Fruit fly (Drosophila melanogaster) whole organism, embryonic: Measurements from ENCODE around the gene CG32333.

Experiments used
- Awh ChIP-seq: fragments of 200-800 bp; sonication (Bioruptor generic); IDR thresholded peaks from 2 replicates; pipeline ENCODE4, ENCODE4 v1.3.6; 2022; ENCODE audit warnings: missing biosample characterization, missing genetic modification characterization
- CG11723 ChIP-seq: fragments of 200-800 bp; sonication (Bioruptor generic); optimal IDR thresholded peaks from 2 replicates; lab custom pipeline; 2017; ENCODE audit warnings: missing biosample characterization, mild to moderate bottlenecking, missing genetic modification characterization
- CG12155 ChIP-seq: fragments of 200-800 bp; sonication (Bioruptor generic); optimal IDR thresholded peaks from 3 replicates; lab custom pipeline; 2016; ENCODE audit warnings: missing biosample characterization, missing genetic modification characterization
- CG15479 ChIP-seq: fragments of 200-800 bp; sonication (Bioruptor generic); optimal IDR thresholded peaks from 3 replicates; lab custom pipeline; 2019; ENCODE audit warnings: missing biosample characterization, mild to moderate bottlenecking, missing genetic modification characterization, moderate library complexity
- CG17802 ChIP-seq: fragments of 200-800 bp; sonication (Bioruptor generic); optimal IDR thresholded peaks from 2 replicates; lab custom pipeline; 2018; ENCODE audit warnings: missing biosample characterization, mild to moderate bottlenecking, missing genetic modification characterization, moderate library complexity
- CG3407 ChIP-seq: fragments of 200-800 bp; sonication (Bioruptor generic); optimal IDR thresholded peaks from 2 replicates; lab custom pipeline; 2018; ENCODE audit warnings: missing biosample characterization, mild to moderate bottlenecking, missing genetic modification characterization
- CG34224 ChIP-seq: fragments of 200-800 bp; sonication (Bioruptor generic); IDR thresholded peaks from 3 replicates; pipeline ENCODE4 v1.3.6; 2022; ENCODE audit warnings: missing biosample characterization, missing genetic modification characterization; ENCODE audit not compliant: partially characterized antibody
- CG4730 ChIP-seq: fragments of 200-800 bp; sonication (Bioruptor generic); IDR thresholded peaks from 2 replicates; pipeline ENCODE4 v1.3.6; 2022; ENCODE audit warnings: missing biosample characterization, missing genetic modification characterization
- CG8359 ChIP-seq: fragments of 200-800 bp; sonication (Bioruptor generic); optimal IDR thresholded peaks from 2 replicates; lab custom pipeline; 2017; ENCODE audit warnings: missing biosample characterization, mild to moderate bottlenecking, missing genetic modification characterization, borderline replicate concordance
- Dfd ChIP-seq, 2 experiments: fragments of >200 bp; optimal IDR thresholded peaks; 2 replicates each; lab custom pipeline; 2017; ENCODE audit warnings: missing biosample characterization in 2 of 2, missing genetic modification characterization in 2 of 2
- ab ChIP-seq: fragments of 200-800 bp; sonication (Bioruptor generic); optimal IDR thresholded peaks from 2 replicates; lab custom pipeline; 2016; ENCODE audit warnings: missing biosample characterization, missing genetic modification characterization
- eyg ChIP-seq: fragments of 200-800 bp; sonication (Bioruptor generic); optimal IDR thresholded peaks from 3 replicates; lab custom pipeline; 2016; ENCODE audit warnings: missing biosample characterization, missing genetic modification characterization
- sna ChIP-seq: fragments of 200-800 bp; sonication (Bioruptor generic); IDR thresholded peaks from 2 replicates; pipeline ENCODE4 v1.3.6; 2022; ENCODE audit warnings: missing biosample characterization, missing genetic modification characterization; ENCODE audit not compliant: partially characterized antibody
- tio ChIP-seq: fragments of 200-800 bp; sonication (Bioruptor generic); optimal IDR thresholded peaks from 2 replicates; lab custom pipeline; 2017; ENCODE audit warnings: missing biosample characterization, missing genetic modification characterization, inconsistent platforms

- TF ChIP-seq Awh (GFP tag; lab: Robert Waterston, UW) (no peak), ab (GFP tag; lab: Kevin White, UChicago) (no peak), CG15479 (GFP tag; lab: Kevin White, UChicago) (no peak), sna (GFP tag; lab: Robert Waterston, UW) (peak; percentile 42; the same call in 1 of the 2 replicates), CG34224 (GFP tag; lab: Robert Waterston, UW) (peak; percentile 61; the same call in 1 of the 3 replicates), CG8359 (GFP tag; lab: Kevin White, UChicago) (no peak), eyg (GFP tag; lab: Kevin White, UChicago) (no peak), CG11723 (GFP tag; lab: Kevin White, UChicago) (no peak), tio (GFP tag; lab: Kevin White, UChicago) (no peak), CG4730 (GFP tag; lab: Robert Waterston, UW) (no peak), CG12155 (GFP tag; lab: Kevin White, UChicago) (no peak), CG3407 (GFP tag; lab: Kevin White, UChicago) (no peak), CG17802 (tag; lab: Kevin White, UChicago) (no peak), Dfd (GFP tag; optimal IDR thresholded peaks at IDR 0.05; lab: Kevin White, UChicago) (no peak)
Measured at dm6 chr3L:1318241-1318640, 42.5 kb downstream of the CG32333 start, which contains the start of gene Myo61F.
